Worm (Caenorhabditis elegans) whole organism, L4 larva: ENCODE data around the gene mps-1.

ENCODE experiments used
- aly-2 ChIP-seq: sonication (generic microtip); optimal IDR thresholded peaks from 2 replicates; lab custom pipeline; 2018; ENCODE audit warnings: missing biosample characterization, missing genetic modification characterization
- ceh-28 ChIP-seq: fragments of 150-350 bp; optimal IDR thresholded peaks from 2 replicates; lab custom pipeline; 2014; ENCODE audit warnings: missing biosample characterization, missing genetic modification reagents, missing genetic modification characterization
- daf-12 ChIP-seq: fragments of 150-350 bp; optimal IDR thresholded peaks from 2 replicates; lab custom pipeline; 2014; ENCODE audit warnings: missing biosample characterization, missing genetic modification reagents, missing genetic modification characterization
- dmd-8 ChIP-seq: fragments of 200-800 bp; sonication (Bioruptor generic); IDR thresholded peaks from 2 replicates; pipeline ENCODE4 v1.3.6; 2022; ENCODE audit warnings: missing genetic modification characterization, missing compliant biosample characterization
- mdl-1 ChIP-seq, 2 experiments: fragments of 150-350 bp in 1 of 2; sonication (generic microtip) in 1 of 2; optimal IDR thresholded peaks; 2 replicates each; lab custom pipeline; 2014 to 2017; ENCODE audit warnings: missing biosample characterization in 2 of 2, missing genetic modification characterization in 2 of 2
- mep-1 ChIP-seq: fragments of 150-350 bp; sonication (generic microtip); optimal IDR thresholded peaks from 3 replicates; lab custom pipeline; 2014; ENCODE audit warnings: missing biosample characterization, missing genetic modification characterization
- nhr-237 ChIP-seq: sonication (generic microtip); optimal IDR thresholded peaks from 2 replicates; lab custom pipeline; 2017; ENCODE audit warnings: missing biosample characterization, missing genetic modification characterization
- nhr-25 ChIP-seq: sonication (generic microtip); optimal IDR thresholded peaks from 2 replicates; lab custom pipeline; 2017; ENCODE audit warnings: missing genetic modification characterization, mild to moderate bottlenecking, missing compliant biosample characterization, antibody characterized with exemption, moderate library complexity, borderline replicate concordance; ENCODE audit not compliant: insufficient read depth
- nhr-28 ChIP-seq: fragments of 150-350 bp; optimal IDR thresholded peaks from 2 replicates; lab custom pipeline; 2014; ENCODE audit warnings: missing biosample characterization, missing genetic modification characterization
- nhr-6 ChIP-seq: fragments of 150-350 bp; optimal IDR thresholded peaks from 2 replicates; lab custom pipeline; 2014; ENCODE audit warnings: missing biosample characterization, missing genetic modification characterization

DNA sequence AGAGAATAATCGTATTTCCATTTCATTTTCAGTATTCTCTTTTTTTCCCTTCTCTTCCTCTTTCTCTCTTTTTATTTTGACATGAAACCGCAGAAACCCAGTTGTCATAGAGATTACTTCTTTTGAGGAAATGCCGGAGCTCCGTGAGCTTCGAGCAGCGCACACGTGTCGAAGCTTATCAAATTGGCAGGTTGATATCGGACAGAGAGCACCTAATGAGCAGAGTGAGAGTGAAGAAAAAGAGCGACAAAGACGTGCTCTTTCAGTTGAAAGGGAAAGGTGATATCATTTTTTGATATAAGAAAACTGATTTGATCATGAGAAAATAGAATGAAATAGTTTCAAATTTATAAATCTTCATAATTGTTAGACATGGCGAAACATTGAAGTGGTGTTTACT, 41.2 kb upstream of the mps-1 start, which contains the start of gene C32D5.14:
- TF ChIP-seq dmd-8 (GFP tag; lab: Robert Waterston, UW) (no peak), aly-2 (no peak), nhr-28 (tag; lab: Kevin White, UChicago) (no peak), nhr-25 (tag; lab: Kevin White, UChicago) (no peak), nhr-6 (tag; lab: Kevin White, UChicago) (no peak), daf-12 (tag; lab: Kevin White, UChicago) (no peak), nhr-237 (tag; lab: Kevin White, UChicago) (no peak), mep-1 (no peak), ceh-28 (tag; lab: Kevin White, UChicago) (no peak), mdl-1 (tag; optimal IDR thresholded peaks at IDR 0.05; lab: Kevin White, UChicago) (no peak)
